Fruit fly (Drosophila melanogaster) whole organism, embryonic: Measurements from ENCODE around the gene ppk.

Experiments used
- CG10321 ChIP-seq: fragments of 200-800 bp; sonication (Bioruptor generic); IDR thresholded peaks from 2 replicates; pipeline ENCODE4 v1.3.6; 2022; ENCODE audit warnings: missing biosample characterization, missing genetic modification characterization
- CG10565 ChIP-seq: fragments of 200-800 bp; sonication (Bioruptor generic); optimal IDR thresholded peaks from 3 replicates; lab custom pipeline; 2016; ENCODE audit warnings: missing biosample characterization, mild to moderate bottlenecking, missing genetic modification characterization
- CG12942 ChIP-seq: fragments of 200-800 bp; sonication (Bioruptor generic); optimal IDR thresholded peaks from 3 replicates; lab custom pipeline; 2016; ENCODE audit warnings: missing biosample characterization, missing genetic modification characterization
- CG13123 ChIP-seq: fragments of 200-800 bp; sonication (Bioruptor generic); optimal IDR thresholded peaks from 2 replicates; lab custom pipeline; 2016; ENCODE audit warnings: missing biosample characterization, missing genetic modification characterization
- CG13894 ChIP-seq: fragments of 200-800 bp; sonication (Bioruptor generic); optimal IDR thresholded peaks from 3 replicates; lab custom pipeline; 2018; ENCODE audit warnings: missing biosample characterization, mild to moderate bottlenecking, missing genetic modification characterization, moderate library complexity
- CG14667 ChIP-seq: fragments of 200-800 bp; sonication (Bioruptor generic); IDR thresholded peaks from 2 replicates; pipeline ENCODE4 v1.3.6; 2022; ENCODE audit warnings: missing biosample characterization, missing genetic modification characterization
- CG1529 ChIP-seq: fragments of 200-800 bp; sonication (Bioruptor generic); optimal IDR thresholded peaks from 3 replicates; lab custom pipeline; 2018; ENCODE audit warnings: missing biosample characterization, missing genetic modification characterization
- CG18262 ChIP-seq: fragments of 200-800 bp; optimal IDR thresholded peaks from 3 replicates; lab custom pipeline; 2019; ENCODE audit warnings: missing biosample characterization, mild to moderate bottlenecking, missing genetic modification characterization, moderate library complexity
- CG2120 ChIP-seq: fragments of 200-800 bp; sonication (Bioruptor generic); optimal IDR thresholded peaks from 3 replicates; lab custom pipeline; 2016; ENCODE audit warnings: missing biosample characterization, missing genetic modification characterization
- CG33557 ChIP-seq: fragments of 200-800 bp; sonication (Bioruptor generic); optimal IDR thresholded peaks from 2 replicates; lab custom pipeline; 2019; ENCODE audit warnings: missing biosample characterization, mild to moderate bottlenecking, missing genetic modification characterization, moderate library complexity
- CG4730 ChIP-seq: fragments of 200-800 bp; sonication (Bioruptor generic); IDR thresholded peaks from 2 replicates; pipeline ENCODE4 v1.3.6; 2022; ENCODE audit warnings: missing biosample characterization, missing genetic modification characterization
- CG7963 ChIP-seq: fragments of 200-800 bp; sonication (Bioruptor generic); IDR thresholded peaks from 3 replicates; pipeline ENCODE4 v1.3.6; 2022; ENCODE audit warnings: missing biosample characterization, missing genetic modification characterization; ENCODE audit not compliant: partially characterized antibody
- CG7987 ChIP-seq: fragments of 200-800 bp; sonication (Bioruptor generic); optimal IDR thresholded peaks from 2 replicates; lab custom pipeline; 2018; ENCODE audit warnings: missing biosample characterization, mild to moderate bottlenecking, missing genetic modification characterization, moderate library complexity
- CG9727 ChIP-seq: fragments of 200-800 bp; sonication (Bioruptor generic); optimal IDR thresholded peaks from 3 replicates; lab custom pipeline; 2017; ENCODE audit warnings: missing biosample characterization, mild to moderate bottlenecking, missing genetic modification characterization
- CG9932 ChIP-seq: fragments of 200-800 bp; sonication (Bioruptor generic); IDR thresholded peaks from 2 replicates; pipeline ENCODE4 v1.3.6; 2022; ENCODE audit warnings: missing biosample characterization, missing genetic modification characterization
- Dip2 ChIP-seq: fragments of 200-800 bp; sonication (Bioruptor generic); IDR thresholded peaks from 2 replicates; pipeline ENCODE4 v1.3.6; 2022; ENCODE audit warnings: missing biosample characterization, missing genetic modification characterization
- Dip3 ChIP-seq: fragments of 200-800 bp; sonication (Bioruptor generic); optimal IDR thresholded peaks from 3 replicates; lab custom pipeline; 2016; ENCODE audit warnings: missing biosample characterization, missing genetic modification characterization
- Dref ChIP-seq: fragments of 200-800 bp; sonication (Bioruptor generic); IDR thresholded peaks from 2 replicates; pipeline ENCODE4 v1.3.6; 2022; ENCODE audit warnings: missing biosample characterization, missing genetic modification characterization
- Drgx ChIP-seq: fragments of 200-800 bp; sonication (Bioruptor generic); IDR thresholded peaks from 2 replicates; pipeline ENCODE4 v1.3.6; 2022; ENCODE audit warnings: missing biosample characterization, missing genetic modification characterization
- Ets97D ChIP-seq: fragments of 200-800 bp; sonication (Bioruptor generic); optimal IDR thresholded peaks from 3 replicates; lab custom pipeline; 2016; ENCODE audit warnings: missing biosample characterization, missing genetic modification characterization
- HLH3B ChIP-seq: fragments of 200-800 bp; sonication (Bioruptor generic); IDR thresholded peaks from 2 replicates; pipeline ENCODE4 v1.3.6; 2022; ENCODE audit warnings: missing biosample characterization, missing genetic modification characterization
- Hr3 ChIP-seq: fragments of 200-800 bp; sonication (Bioruptor generic); optimal IDR thresholded peaks from 3 replicates; lab custom pipeline; 2016; ENCODE audit warnings: missing biosample characterization, missing genetic modification characterization
- Hr51 ChIP-seq, 2 experiments: fragments of 200-800 bp; sonication (Bioruptor generic); optimal IDR thresholded peaks; 2 replicates in 1 of 2; 3 replicates in 1 of 2; lab custom pipeline; 2016 to 2018; ENCODE audit warnings: missing biosample characterization in 2 of 2, missing genetic modification characterization in 2 of 2, mild to moderate bottlenecking in 1 of 2, moderate library complexity in 1 of 2
- Hsf ChIP-seq: fragments of 200-800 bp; sonication (Bioruptor generic); optimal IDR thresholded peaks from 3 replicates; lab custom pipeline; 2016; ENCODE audit warnings: missing biosample characterization, missing genetic modification characterization
- MESR4 ChIP-seq: fragments of 200-800 bp; sonication (Bioruptor generic); optimal IDR thresholded peaks from 2 replicates; lab custom pipeline; 2018; ENCODE audit warnings: missing biosample characterization, mild to moderate bottlenecking, missing genetic modification characterization, moderate library complexity
- Med ChIP-seq: fragments of 200-800 bp; sonication (Bioruptor generic); peaks from one replicate; lab custom pipeline; 2016; ENCODE audit warnings: missing biosample characterization, missing genetic modification characterization, mild to moderate bottlenecking, inconsistent platforms, moderate library complexity
- Meics ChIP-seq: fragments of 200-800 bp; sonication (Bioruptor generic); optimal IDR thresholded peaks from 2 replicates; lab custom pipeline; 2017; ENCODE audit warnings: missing biosample characterization, mild to moderate bottlenecking, missing genetic modification characterization
- Nf-YB ChIP-seq: fragments of 200-800 bp; sonication (Bioruptor generic); optimal IDR thresholded peaks from 3 replicates; lab custom pipeline; 2019; ENCODE audit warnings: missing biosample characterization, mild to moderate bottlenecking, missing genetic modification characterization, moderate library complexity
- PHDP ChIP-seq: fragments of 200-800 bp; sonication (Bioruptor generic); optimal IDR thresholded peaks from 3 replicates; lab custom pipeline; 2018; ENCODE audit warnings: missing biosample characterization, mild to moderate bottlenecking, missing genetic modification characterization, moderate library complexity
- Rx ChIP-seq: fragments of 200-800 bp; sonication (Bioruptor generic); IDR thresholded peaks from 2 replicates; pipeline ENCODE4 v1.3.6; 2022; ENCODE audit warnings: missing biosample characterization, missing genetic modification characterization
- Ssrp ChIP-seq: fragments of 200-800 bp; sonication (Bioruptor generic); optimal IDR thresholded peaks from 2 replicates; lab custom pipeline; 2018; ENCODE audit warnings: missing biosample characterization, mild to moderate bottlenecking, missing genetic modification characterization, moderate library complexity
- az2 ChIP-seq: fragments of 200-800 bp; sonication (Bioruptor generic); optimal IDR thresholded peaks from 3 replicates; lab custom pipeline; 2016; ENCODE audit warnings: missing biosample characterization, missing genetic modification characterization
- ci ChIP-seq: fragments of 200-800 bp; sonication (Bioruptor generic); IDR thresholded peaks from 3 replicates; pipeline ENCODE4 v1.3.6; 2022; ENCODE audit warnings: missing biosample characterization, missing genetic modification characterization
- crp ChIP-seq, 2 experiments: fragments of 200-800 bp; sonication (Bioruptor generic); optimal IDR thresholded peaks; 2 replicates in 1 of 2; 3 replicates in 1 of 2; lab custom pipeline; 2017; ENCODE audit warnings: missing biosample characterization in 2 of 2, missing genetic modification characterization in 2 of 2, mild to moderate bottlenecking in 1 of 2, moderate library complexity in 1 of 2
- danr ChIP-seq: fragments of 200-800 bp; sonication (Bioruptor generic); IDR thresholded peaks from 2 replicates; pipeline ENCODE4 v1.3.6; 2022; ENCODE audit warnings: missing biosample characterization, missing genetic modification characterization
- dmrt11E ChIP-seq: fragments of 200-800 bp; sonication (Bioruptor generic); optimal IDR thresholded peaks from 3 replicates; lab custom pipeline; 2018; ENCODE audit warnings: missing biosample characterization, mild to moderate bottlenecking, missing genetic modification characterization, moderate library complexity
- fru ChIP-seq: fragments of >200 bp; optimal IDR thresholded peaks from 2 replicates; lab custom pipeline; 2017
- grn ChIP-seq: fragments of 200-800 bp; sonication (Bioruptor generic); optimal IDR thresholded peaks from 3 replicates; lab custom pipeline; 2017; ENCODE audit warnings: missing biosample characterization, missing genetic modification characterization
- jing ChIP-seq: fragments of 200-800 bp; sonication (Bioruptor generic); optimal IDR thresholded peaks from 2 replicates; lab custom pipeline; 2018; ENCODE audit warnings: missing biosample characterization, mild to moderate bottlenecking, missing genetic modification characterization
- lola ChIP-seq, 3 experiments: fragments of >200 bp in 2 of 3; fragments of 200-800 bp in 1 of 3; sonication (Bioruptor generic) in 1 of 3; optimal IDR thresholded peaks; 2 replicates each; lab custom pipeline; 2017 to 2019; ENCODE audit warnings: missing biosample characterization in 3 of 3, missing genetic modification characterization in 3 of 3, mild to moderate bottlenecking in 1 of 3, moderate library complexity in 1 of 3
- mld ChIP-seq: fragments of 200-800 bp; sonication (Bioruptor generic); IDR thresholded peaks from 3 replicates; pipeline ENCODE4 v1.3.6; 2022; ENCODE audit warnings: missing biosample characterization, missing genetic modification characterization; ENCODE audit not compliant: partially characterized antibody
- onecut ChIP-seq: fragments of 200-800 bp; sonication (Bioruptor generic); IDR thresholded peaks from 2 replicates; pipeline ENCODE4 v1.3.6; 2022; ENCODE audit warnings: missing biosample characterization, missing genetic modification characterization
- org-1 ChIP-seq: fragments of 200-800 bp; sonication (Bioruptor generic); optimal IDR thresholded peaks from 2 replicates; lab custom pipeline; 2017; ENCODE audit warnings: missing biosample characterization, missing genetic modification characterization
- p53 ChIP-seq: fragments of 200-800 bp; sonication (Bioruptor generic); optimal IDR thresholded peaks from 2 replicates; lab custom pipeline; 2016; ENCODE audit warnings: missing biosample characterization, missing genetic modification characterization
- pita ChIP-seq: fragments of 200-800 bp; sonication (Bioruptor generic); optimal IDR thresholded peaks from 2 replicates; lab custom pipeline; 2017; ENCODE audit warnings: missing biosample characterization, mild to moderate bottlenecking, missing genetic modification characterization
- schlank ChIP-seq: fragments of 200-800 bp; sonication (Bioruptor generic); optimal IDR thresholded peaks from 2 replicates; lab custom pipeline; 2018; ENCODE audit warnings: missing biosample characterization, mild to moderate bottlenecking, missing genetic modification characterization
- shn ChIP-seq: fragments of 200-800 bp; sonication (Bioruptor generic); optimal IDR thresholded peaks from 3 replicates; lab custom pipeline; 2016; ENCODE audit warnings: missing biosample characterization, missing genetic modification characterization
- ttk ChIP-seq: fragments of 200-800 bp; sonication (Bioruptor generic); IDR thresholded peaks from 2 replicates; pipeline ENCODE4 v2.1.2; 2022; ENCODE audit warnings: missing biosample characterization, missing genetic modification characterization
- vvl ChIP-seq: fragments of 200-800 bp; sonication (Bioruptor generic); IDR thresholded peaks from 2 replicates; pipeline ENCODE4 v1.3.6; 2022; ENCODE audit warnings: missing biosample characterization, missing genetic modification characterization
- zen ChIP-seq: fragments of 200-800 bp; sonication (Bioruptor generic); optimal IDR thresholded peaks from 3 replicates; lab custom pipeline; 2018; ENCODE audit warnings: missing biosample characterization, mild to moderate bottlenecking, missing genetic modification characterization, moderate library complexity
- zen2 ChIP-seq: fragments of 200-800 bp; sonication (Bioruptor generic); IDR thresholded peaks from 3 replicates; pipeline ENCODE4 v1.3.6; 2022; ENCODE audit warnings: missing biosample characterization, missing genetic modification characterization; ENCODE audit not compliant: partially characterized antibody

ppk gene

DNA sequence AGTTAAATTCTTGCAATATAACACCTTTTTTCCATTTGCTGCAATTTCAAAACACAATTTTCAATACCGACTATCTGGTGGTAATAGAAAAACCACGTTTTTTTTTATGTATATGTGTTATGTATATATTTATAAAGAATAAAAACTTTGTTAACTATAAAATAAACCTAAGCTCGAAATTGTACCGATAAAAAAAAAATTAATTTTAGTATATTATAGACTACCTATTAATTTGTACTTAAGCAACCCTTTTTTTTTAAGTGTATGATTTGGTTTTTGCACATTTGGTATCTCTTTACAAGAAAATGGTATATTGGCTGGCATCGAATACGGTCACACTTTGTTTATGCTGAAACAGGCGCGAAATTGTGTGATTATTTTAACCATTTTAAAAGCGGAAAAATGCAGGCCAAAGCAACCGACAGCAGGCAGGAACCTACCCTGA lies 19.2 kb downstream of the ppk start, which contains the start of gene spel1 (continued):
- TF ChIP-seq pita: no peak
- TF ChIP-seq Meics (GFP tag; lab: Kevin White, UChicago): peak; percentile 83
- TF ChIP-seq crp (GFP tag; optimal IDR thresholded peaks at IDR 0.05; lab: Kevin White, UChicago): peak in 1 of 2 experiments; percentile 18
- TF ChIP-seq az2 (GFP tag; lab: Kevin White, UChicago): peak; percentile 69
- no peak for TF ChIP-seq jing (GFP tag; lab: Kevin White, UChicago)
- no peak for TF ChIP-seq Dref
- TF ChIP-seq danr (GFP tag; lab: Robert Waterston, UW): no peak
- TF ChIP-seq zen2 (GFP tag; lab: Robert Waterston, UW): no peak
- TF ChIP-seq onecut (GFP tag; lab: Robert Waterston, UW): peak; percentile 21; the same call in 1 of the 2 replicates
- TF ChIP-seq p53 (GFP tag; lab: Kevin White, UChicago): no peak
- peak; percentile 75 for TF ChIP-seq CG2120 (GFP tag; lab: Kevin White, UChicago)
- TF ChIP-seq HLH3B (GFP tag; lab: Robert Waterston, UW): peak; percentile 86
- TF ChIP-seq mld (GFP tag; lab: Robert Waterston, UW): no peak
- peak; percentile 82 for TF ChIP-seq ttk (GFP tag; lab: Robert Waterston, UW)
- TF ChIP-seq Dip3 (GFP tag; lab: Kevin White, UChicago): no peak
- TF ChIP-seq zen: peak; percentile 80
- TF ChIP-seq CG33557 (GFP tag; lab: Kevin White, UChicago): peak; percentile 66
- peak; percentile 88 for TF ChIP-seq CG18262 (tag; lab: Kevin White, UChicago)
- TF ChIP-seq CG10321 (GFP tag; lab: Robert Waterston, UW): 0 out of 2 replicates have a peak, but pooled peaks have one; percentile 10
- TF ChIP-seq Drgx (GFP tag; lab: Robert Waterston, UW): peak; percentile 65
- peak; percentile 51 for TF ChIP-seq Ets97D (GFP tag; lab: Kevin White, UChicago)
- TF ChIP-seq dmrt11E (tag; lab: Kevin White, UChicago): peak; percentile 74
- peak; percentile 59 for TF ChIP-seq Hsf
- no peak for TF ChIP-seq schlank (tag; lab: Kevin White, UChicago)
- TF ChIP-seq shn (GFP tag; lab: Kevin White, UChicago): no peak
- peak; percentile 31 to 89 for TF ChIP-seq Hr51 (GFP tag; optimal IDR thresholded peaks at IDR 0.05; lab: Kevin White, UChicago)
- TF ChIP-seq CG7963 (GFP tag; lab: Robert Waterston, UW): no peak
- TF ChIP-seq CG13123: peak; percentile 41
- no peak for TF ChIP-seq CG7987
- peak; percentile 70 for TF ChIP-seq CG14667 (GFP tag; lab: Robert Waterston, UW)
- peak; percentile 20 for TF ChIP-seq CG1529 (GFP tag; lab: Kevin White, UChicago)
- TF ChIP-seq org-1 (GFP tag; lab: Kevin White, UChicago): no peak
- TF ChIP-seq MESR4 (GFP tag; lab: Kevin White, UChicago): peak; percentile 36
- no peak for TF ChIP-seq CG10565 (GFP tag; lab: Kevin White, UChicago)
- peak; percentile 87 for TF ChIP-seq CG9932 (GFP tag; lab: Robert Waterston, UW)
- peak; percentile 79 for TF ChIP-seq CG9727 (GFP tag; lab: Kevin White, UChicago)
- peak; percentile 91 for TF ChIP-seq vvl (GFP tag; lab: Robert Waterston, UW)
- TF ChIP-seq Nf-YB (GFP tag; lab: Kevin White, UChicago): peak; percentile 67
- TF ChIP-seq CG4730 (GFP tag; lab: Robert Waterston, UW): peak; percentile 62
- peak in 1 of 3 experiments; percentile 82 for TF ChIP-seq lola (GFP tag; optimal IDR thresholded peaks at IDR 0.05; lab: Kevin White, UChicago)
- peak; percentile 91 for TF ChIP-seq PHDP (tag; lab: Kevin White, UChicago)
- peak; percentile 54 for TF ChIP-seq Rx (GFP tag; lab: Robert Waterston, UW)
- TF ChIP-seq Dip2: no peak
- peak; percentile 75; the same call in 2 of the 3 replicates for TF ChIP-seq ci (GFP tag; lab: Robert Waterston, UW)
- peak; percentile 81 for TF ChIP-seq Hr3 (GFP tag; lab: Kevin White, UChicago)
- TF ChIP-seq Med (GFP tag; lab: Kevin White, UChicago): peak; percentile 75
- TF ChIP-seq CG13894 (tag; lab: Kevin White, UChicago): peak; percentile 67
- TF ChIP-seq Ssrp (tag; lab: Kevin White, UChicago): peak; percentile 81
- no peak for TF ChIP-seq grn (GFP tag; lab: Kevin White, UChicago)
- TF ChIP-seq fru (lab: Kevin White, UChicago): no peak
- TF ChIP-seq CG12942 (GFP tag; lab: Kevin White, UChicago): peak; percentile 51
